Worm (Caenorhabditis elegans) whole organism, L4 larva: ENCODE results near the gene grwd-1.

Source experiments
- D1046.2 ChIP-seq: fragments of 200-800 bp; sonication (Bioruptor generic); IDR thresholded peaks from 2 replicates; pipeline ENCODE4 v1.3.6; 2022; ENCODE audit warnings: missing genetic modification characterization, missing compliant biosample characterization
- F10B5.3 ChIP-seq: sonication (generic microtip); optimal IDR thresholded peaks from 2 replicates; lab custom pipeline; 2016; ENCODE audit warnings: mild to moderate bottlenecking, missing genetic modification characterization, missing compliant biosample characterization
- F37D6.2 ChIP-seq: sonication (generic microtip); optimal IDR thresholded peaks from 2 replicates; lab custom pipeline; 2016; ENCODE audit warnings: mild to moderate bottlenecking, missing genetic modification characterization, missing compliant biosample characterization
- F44E2.7 ChIP-seq: fragments of 200-800 bp; sonication (Bioruptor generic); IDR thresholded peaks from 2 replicates; pipeline ENCODE4 v2.1.2; 2022; ENCODE audit warnings: missing genetic modification characterization, missing compliant biosample characterization
- Y105C5A.15 ChIP-seq: fragments of 200-800 bp; sonication (Bioruptor generic); IDR thresholded peaks from 2 replicates; pipeline ENCODE4 v1.3.6; 2022; ENCODE audit warnings: missing genetic modification characterization, missing compliant biosample characterization
- attf-4 ChIP-seq: sonication (generic microtip); optimal IDR thresholded peaks from 3 replicates; lab custom pipeline; 2017; ENCODE audit warnings: missing biosample characterization, missing genetic modification characterization
- ceh-28 ChIP-seq: fragments of 150-350 bp; optimal IDR thresholded peaks from 2 replicates; lab custom pipeline; 2014; ENCODE audit warnings: missing biosample characterization, missing genetic modification reagents, missing genetic modification characterization
- ceh-32 ChIP-seq: sonication (generic microtip); optimal IDR thresholded peaks from 2 replicates; lab custom pipeline; 2016; ENCODE audit warnings: mild to moderate bottlenecking, missing genetic modification characterization, missing compliant biosample characterization; ENCODE audit not compliant: poor library complexity
- ceh-62 ChIP-seq: sonication (generic microtip); optimal IDR thresholded peaks from 2 replicates; lab custom pipeline; 2017; ENCODE audit warnings: missing biosample characterization, missing genetic modification characterization
- ces-1 ChIP-seq: fragments of 150-350 bp; sonication (generic microtip); optimal IDR thresholded peaks from 4 replicates; lab custom pipeline; 2014; ENCODE audit warnings: missing biosample characterization, missing genetic modification reagents, missing genetic modification characterization
- daf-19 ChIP-seq: fragments of 200-800 bp; sonication (Bioruptor generic); conservative IDR thresholded peaks from 2 replicates; pipeline ENCODE4 v1.3.6; 2022; ENCODE audit warnings: missing genetic modification characterization, missing compliant biosample characterization
- daf-8 ChIP-seq: fragments of 200-800 bp; sonication (Bioruptor generic); IDR thresholded peaks from 2 replicates; pipeline ENCODE4 v1.3.6; 2022; ENCODE audit warnings: missing genetic modification characterization, missing compliant biosample characterization
- dmd-6 ChIP-seq: fragments of 200-800 bp; sonication (Bioruptor generic); IDR thresholded peaks from 2 replicates; pipeline ENCODE4 v1.3.6; 2022; ENCODE audit warnings: missing genetic modification reagents, missing genetic modification characterization, missing compliant biosample characterization
- dmd-9 ChIP-seq: fragments of 200-800 bp; sonication (Bioruptor generic); IDR thresholded peaks from 2 replicates; pipeline ENCODE4 v1.3.6; 2022; ENCODE audit warnings: missing genetic modification reagents, missing genetic modification characterization, missing compliant biosample characterization
- dpl-1 ChIP-seq: fragments of 150-350 bp; optimal IDR thresholded peaks from 2 replicates; lab custom pipeline; 2014; ENCODE audit warnings: missing biosample characterization, missing genetic modification reagents, missing genetic modification characterization
- dve-1 ChIP-seq: sonication (generic microtip); optimal IDR thresholded peaks from 2 replicates; lab custom pipeline; 2017; ENCODE audit warnings: antibody characterized with exemption, mild to moderate bottlenecking, missing genetic modification characterization, missing compliant biosample characterization; ENCODE audit not compliant: insufficient read depth
- egl-27 ChIP-seq: sonication (generic microtip); optimal IDR thresholded peaks from 3 replicates; lab custom pipeline; 2017; ENCODE audit warnings: missing biosample characterization, missing genetic modification reagents, missing genetic modification characterization
- egl-43 ChIP-seq: fragments of 200-800 bp; sonication (Bioruptor generic); IDR thresholded peaks from 2 replicates; pipeline ENCODE4 v1.3.6; 2022; ENCODE audit warnings: missing genetic modification reagents, missing genetic modification characterization, missing compliant biosample characterization
- fkh-10 ChIP-seq: fragments of 150-350 bp; optimal IDR thresholded peaks from 2 replicates; lab custom pipeline; 2014; ENCODE audit warnings: missing biosample characterization, missing genetic modification reagents, missing genetic modification characterization
- fos-1 ChIP-seq: fragments of 150-350 bp; optimal IDR thresholded peaks from 2 replicates; lab custom pipeline; 2014; ENCODE audit warnings: missing biosample characterization, missing genetic modification characterization
- gei-8 ChIP-seq: fragments of 200-800 bp; sonication (Bioruptor generic); optimal IDR thresholded peaks from 2 replicates; lab custom pipeline; 2018; ENCODE audit warnings: mild to moderate bottlenecking, missing genetic modification characterization, missing compliant biosample characterization
- hif-1 ChIP-seq, 2 experiments: sonication (generic microtip); optimal IDR thresholded peaks; 2 replicates each; lab custom pipeline; 2016 to 2017; ENCODE audit warnings: missing compliant biosample characterization in 2 of 2, missing genetic modification characterization in 2 of 2, missing genetic modification reagents in 2 of 2, missing genotype in 2 of 2, mild to moderate bottlenecking in 1 of 2
- hlh-30 ChIP-seq: sonication (generic microtip); optimal IDR thresholded peaks from 2 replicates; lab custom pipeline; 2017; ENCODE audit warnings: antibody characterized with exemption, mild to moderate bottlenecking, missing genetic modification characterization, missing compliant biosample characterization; ENCODE audit not compliant: insufficient read depth
- hmg-1.1 ChIP-seq: fragments of 200-800 bp; sonication (Bioruptor generic); IDR thresholded peaks from 2 replicates; pipeline ENCODE4 v1.3.6; 2022; ENCODE audit warnings: missing genetic modification reagents, missing genetic modification characterization, missing compliant biosample characterization
- jun-1 ChIP-seq: fragments of 150-350 bp; optimal IDR thresholded peaks from 2 replicates; lab custom pipeline; 2014; ENCODE audit warnings: missing biosample characterization, missing genetic modification reagents, missing genetic modification characterization
- lsy-2 ChIP-seq, 2 experiments: fragments of 150-350 bp in 1 of 2; sonication (generic microtip) in 1 of 2; optimal IDR thresholded peaks; 2 replicates each; lab custom pipeline; 2014 to 2017; ENCODE audit warnings: missing biosample characterization in 2 of 2, missing genetic modification characterization in 2 of 2
- madf-5 ChIP-seq, 2 experiments: fragments of 200-800 bp; sonication (Bioruptor generic); IDR thresholded peaks; 2 replicates each; pipeline ENCODE4 v1.3.6; 2022; ENCODE audit warnings: missing compliant biosample characterization in 2 of 2, missing genetic modification characterization in 2 of 2
- madf-9 ChIP-seq: fragments of 200-800 bp; sonication (Bioruptor generic); conservative IDR thresholded peaks from 2 replicates; pipeline ENCODE4 v1.3.6; 2022; ENCODE audit warnings: missing genetic modification reagents, missing genetic modification characterization, missing compliant biosample characterization
- mdl-1 ChIP-seq, 2 experiments: fragments of 150-350 bp in 1 of 2; sonication (generic microtip) in 1 of 2; optimal IDR thresholded peaks; 2 replicates each; lab custom pipeline; 2014 to 2017; ENCODE audit warnings: missing biosample characterization in 2 of 2, missing genetic modification characterization in 2 of 2
- mes-2 ChIP-seq: sonication (generic microtip); optimal IDR thresholded peaks from 2 replicates; lab custom pipeline; 2016; ENCODE audit warnings: missing genotype, mild to moderate bottlenecking, missing genetic modification characterization, missing compliant biosample characterization; ENCODE audit not compliant: poor library complexity, severe bottlenecking
- nhr-11 ChIP-seq: fragments of 150-350 bp; optimal IDR thresholded peaks from 2 replicates; lab custom pipeline; 2014; ENCODE audit warnings: missing biosample characterization, missing genetic modification characterization
- nhr-41 ChIP-seq: fragments of 200-800 bp; sonication (Bioruptor generic); IDR thresholded peaks from 2 replicates; pipeline ENCODE4 v1.3.6; 2022; ENCODE audit warnings: missing genetic modification reagents, missing genetic modification characterization, missing compliant biosample characterization
- nhr-48 ChIP-seq: sonication (generic microtip); optimal IDR thresholded peaks from 2 replicates; lab custom pipeline; 2016; ENCODE audit warnings: mild to moderate bottlenecking, missing genetic modification characterization, missing compliant biosample characterization
- nhr-77 ChIP-seq: fragments of 150-350 bp; optimal IDR thresholded peaks from 2 replicates; lab custom pipeline; 2014; ENCODE audit warnings: missing biosample characterization, missing genetic modification characterization
- pha-4 ChIP-seq, 2 experiments: fragments of 150-350 bp in 1 of 2; fragments of 200-800 bp in 1 of 2; sonication (Bioruptor generic) in 1 of 2; IDR thresholded peaks in 1 of 2; optimal IDR thresholded peaks in 1 of 2; 2 replicates each; pipeline versions ENCODE4 v1.3.6 to Lab custom; 2014 to 2022; ENCODE audit warnings: missing genetic modification characterization in 2 of 2, missing genetic modification reagents in 2 of 2, missing biosample characterization in 1 of 2, missing compliant biosample characterization in 1 of 2
- php-3 ChIP-seq: fragments of 200-800 bp; sonication (Bioruptor generic); IDR thresholded peaks from 2 replicates; pipeline ENCODE4 v1.3.6; 2022; ENCODE audit warnings: missing genetic modification reagents, missing genetic modification characterization, missing compliant biosample characterization
- pqm-1 ChIP-seq: sonication (generic microtip); optimal IDR thresholded peaks from 2 replicates; lab custom pipeline; 2017; ENCODE audit warnings: missing biosample characterization, missing genetic modification characterization
- rbr-2 ChIP-seq: sonication (generic microtip); optimal IDR thresholded peaks from 2 replicates; lab custom pipeline; 2016; ENCODE audit warnings: missing genotype, missing genetic modification characterization, missing compliant biosample characterization
- set-16 ChIP-seq: fragments of 200-800 bp; sonication (Bioruptor generic); IDR thresholded peaks from 2 replicates; pipeline ENCODE4 v1.3.6; 2022; ENCODE audit warnings: missing genetic modification reagents, missing genetic modification characterization, missing compliant biosample characterization
- spr-3 ChIP-seq: fragments of 200-800 bp; sonication (Bioruptor generic); optimal IDR thresholded peaks from 2 replicates; lab custom pipeline; 2018; ENCODE audit warnings: mild to moderate bottlenecking, missing genetic modification characterization, missing compliant biosample characterization
- tag-97 ChIP-seq: fragments of 200-800 bp; sonication (Bioruptor generic); IDR thresholded peaks from 2 replicates; pipeline ENCODE4 v1.3.6; 2022; ENCODE audit warnings: missing genetic modification characterization, missing compliant biosample characterization
- unc-130 ChIP-seq: sonication (generic microtip); optimal IDR thresholded peaks from 2 replicates; lab custom pipeline; 2016; ENCODE audit warnings: missing genetic modification reagents, missing genetic modification characterization, missing compliant biosample characterization
- unc-39 ChIP-seq: sonication (generic microtip); optimal IDR thresholded peaks from 2 replicates; lab custom pipeline; 2017; ENCODE audit warnings: missing biosample characterization, missing genetic modification characterization
- unc-62 ChIP-seq, 3 experiments: fragments of 150-350 bp in 1 of 3; sonication (generic microtip); optimal IDR thresholded peaks in 2 of 3; peaks in 1 of 3; 1 replicate in 1 of 3; 2 replicates in 2 of 3; lab custom pipeline; 2014 to 2017; ENCODE audit warnings: missing biosample characterization in 3 of 3, missing genetic modification characterization in 3 of 3, missing genetic modification reagents in 3 of 3, missing genotype in 1 of 3
- vab-7 ChIP-seq: fragments of 200-800 bp; sonication (Bioruptor generic); IDR thresholded peaks from 2 replicates; pipeline ENCODE4 v1.3.6; 2022; ENCODE audit warnings: missing genetic modification reagents, missing genetic modification characterization, missing compliant biosample characterization
- zag-1 ChIP-seq: fragments of 150-350 bp; optimal IDR thresholded peaks from 2 replicates; lab custom pipeline; 2014; ENCODE audit warnings: missing biosample characterization, missing genetic modification characterization
- zfp-2 ChIP-seq: sonication (generic microtip); optimal IDR thresholded peaks from 2 replicates; lab custom pipeline; 2016; ENCODE audit warnings: mild to moderate bottlenecking, missing genetic modification characterization, missing compliant biosample characterization
- zip-11 ChIP-seq: fragments of 200-800 bp; sonication (Bioruptor generic); IDR thresholded peaks from 2 replicates; pipeline ENCODE4 v1.3.6; 2022; ENCODE audit warnings: missing genetic modification characterization, missing compliant biosample characterization
- ztf-11 ChIP-seq: fragments of 150-350 bp; optimal IDR thresholded peaks from 2 replicates; lab custom pipeline; 2014; ENCODE audit warnings: missing biosample characterization, missing genetic modification characterization
- ztf-7 ChIP-seq: fragments of 150-350 bp; optimal IDR thresholded peaks from 2 replicates; lab custom pipeline; 2014; ENCODE audit warnings: missing biosample characterization, missing genetic modification characterization

The grwd-1 gene

ce11 chrIII:5172470-5172869 is 19.2 kb downstream of the grwd-1 start, which contains the start of gene K10D2.5 (continued):
- TF ChIP-seq unc-62 (GFP tag; optimal IDR thresholded peaks at IDR 0.05 in 1 of 2; lab: Kevin White, UChicago) (peak in 1 of 2 experiments; percentile 91), unc-62 (tag; optimal IDR thresholded peaks at IDR 0.05; lab: Kevin White, UChicago) (no peak), mes-2 (tag; lab: Kevin White, UChicago) (peak; percentile 100), madf-9 (GFP tag; lab: Robert Waterston, UW) (peak; percentile 96), hlh-30 (tag; lab: Kevin White, UChicago) (peak; percentile 71), jun-1 (no peak), F44E2.7 (no peak), unc-39 (no peak), ceh-62 (no peak), hif-1 (tag; optimal IDR thresholded peaks at IDR 0.05; lab: Kevin White, UChicago) (peak in 1 of 2 experiments; percentile 96), ces-1 (peak; percentile 17), F10B5.3 (tag; lab: Kevin White, UChicago) (no peak), ztf-11 (tag; lab: Kevin White, UChicago) (no peak), dpl-1 (peak; percentile 88), ztf-7 (tag; lab: Kevin White, UChicago) (no peak), spr-3 (GFP tag; lab: Kevin White, UChicago) (peak; percentile 1), nhr-48 (tag; lab: Kevin White, UChicago) (no peak), attf-4 (tag; lab: Kevin White, UChicago) (no peak), rbr-2 (tag; lab: Kevin White, UChicago) (peak; percentile 91), fkh-10 (GFP tag; lab: Kevin White, UChicago) (peak; percentile 24), zip-11 (GFP tag; lab: Robert Waterston, UW) (no peak), dmd-6 (peak; percentile 91), lsy-2 (tag; optimal IDR thresholded peaks at IDR 0.05; lab: Kevin White, UChicago) (peak; percentile 72 to 92), gei-8 (no peak), dve-1 (tag; lab: Kevin White, UChicago) (peak; percentile 68), D1046.2 (peak; percentile 95), unc-130 (GFP tag; lab: Kevin White, UChicago) (peak; percentile 98), egl-43 (GFP tag; lab: Robert Waterston, UW) (peak; percentile 83), zfp-2 (tag; lab: Kevin White, UChicago) (peak; percentile 40), nhr-77 (tag; lab: Kevin White, UChicago) (peak; percentile 87), zag-1 (tag; lab: Kevin White, UChicago) (no peak), nhr-41 (GFP tag; lab: Robert Waterston, UW) (0 out of 2 replicates have a peak, but pooled peaks have one; percentile 12), fos-1 (no peak), F37D6.2 (peak; percentile 86), ceh-32 (tag; lab: Kevin White, UChicago) (no peak), php-3 (GFP tag; lab: Robert Waterston, UW) (peak; percentile 62), dmd-9 (GFP tag; lab: Robert Waterston, UW) (peak; percentile 97), egl-27 (tag; lab: Kevin White, UChicago) (no peak), madf-5 (GFP tag; IDR thresholded peaks at IDR 0.05; lab: Robert Waterston, UW) (peak; percentile 97), daf-19 (GFP tag; lab: Robert Waterston, UW) (0 out of 2 replicates have a peak, but pooled peaks have one; percentile 55), tag-97 (peak; percentile 86; the same call in 1 of the 2 replicates), pha-4 (GFP tag; IDR thresholded peaks at IDR 0.05; lab: Robert Waterston, UW) (no peak), pha-4 (tag; optimal IDR thresholded peaks at IDR 0.05; lab: Kevin White, UChicago) (peak; percentile 60), nhr-11 (peak; percentile 84), Y105C5A.15 (GFP tag; lab: Robert Waterston, UW) (peak; percentile 87; the same call in 1 of the 2 replicates), ceh-28 (tag; lab: Kevin White, UChicago) (no peak), set-16 (GFP tag; lab: Robert Waterston, UW) (peak; percentile 68), vab-7 (GFP tag; lab: Robert Waterston, UW) (peak; percentile 91), hmg-1.1 (peak; percentile 85), daf-8 (GFP tag; lab: Robert Waterston, UW) (no peak), mdl-1 (tag; optimal IDR thresholded peaks at IDR 0.05; lab: Kevin White, UChicago) (peak in 1 of 2 experiments; percentile 29), pqm-1 (tag; lab: Kevin White, UChicago) (peak; percentile 27)
